Worm (Caenorhabditis elegans) whole organism, young adult: Measurements from ENCODE around the gene zig-12.

Experiments
- B0035.1 ChIP-seq: sonication (generic microtip); optimal IDR thresholded peaks from 2 replicates; lab custom pipeline; 2016; ENCODE audit warnings: missing genetic modification characterization, mild to moderate bottlenecking, missing compliant biosample characterization, missing genotype, missing genetic modification reagents
- ama-1 ChIP-seq, 3 experiments: fragments of 150-350 bp in 1 of 3; sonication (generic microtip) in 2 of 3; optimal IDR thresholded peaks; 2 replicates each; lab custom pipeline; 2014 to 2018; ENCODE audit warnings: missing biosample characterization in 2 of 3, missing genetic modification characterization in 2 of 3, missing genetic modification reagents in 2 of 3
- dpl-1 ChIP-seq: fragments of 150-350 bp; optimal IDR thresholded peaks from 2 replicates; lab custom pipeline; 2014; ENCODE audit warnings: missing biosample characterization, missing genetic modification reagents, missing genetic modification characterization
- efl-1 ChIP-seq: fragments of 150-350 bp; optimal IDR thresholded peaks from 2 replicates; lab custom pipeline; 2014; ENCODE audit warnings: missing biosample characterization, missing genetic modification reagents, missing genetic modification characterization
- lin-35 ChIP-seq, 3 experiments: fragments of 150-350 bp in 2 of 3; sonication (generic microtip) in 1 of 3; optimal IDR thresholded peaks; 2 replicates each; lab custom pipeline; 2014 to 2018; ENCODE audit warnings: missing biosample characterization in 3 of 3, missing genetic modification characterization in 3 of 3, missing genetic modification reagents in 3 of 3
- madf-10 ChIP-seq: sonication (generic microtip); optimal IDR thresholded peaks from 2 replicates; lab custom pipeline; 2016; ENCODE audit warnings: mild to moderate bottlenecking, missing genetic modification characterization, missing compliant biosample characterization
- tbp1 ChIP-seq: fragments of 200-800 bp; sonication (Bioruptor generic); optimal IDR thresholded peaks from 2 replicates; lab custom pipeline; 2018; ENCODE audit warnings: mild to moderate bottlenecking, missing genetic modification characterization, missing compliant biosample characterization

DNA sequence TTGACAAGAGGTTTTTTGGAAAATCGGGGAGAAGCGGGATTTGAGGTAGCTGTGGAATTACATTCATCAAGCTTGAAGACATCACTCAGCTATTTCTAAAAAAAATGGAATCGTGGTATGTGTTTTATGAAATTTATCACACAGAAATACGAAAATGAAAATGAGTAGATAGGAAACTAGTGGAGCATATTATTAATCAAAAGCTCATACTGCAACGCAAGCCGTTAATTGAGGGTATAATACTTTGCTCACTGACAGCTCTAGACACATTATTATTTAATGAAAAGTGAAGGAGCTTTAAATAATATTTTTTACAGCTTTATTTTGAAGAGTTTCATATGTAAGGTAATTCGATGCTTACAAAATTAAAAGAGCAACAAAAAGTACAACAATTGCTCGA is 20.8 kb upstream of the zig-12 start, which contains the start of gene M02D8.7:
- no peak for TF ChIP-seq lin-35 (GFP tag; optimal IDR thresholded peaks at IDR 0.05; lab: Kevin White, UChicago)
- TF ChIP-seq dpl-1 (GFP tag; lab: Kevin White, UChicago), result no peak
- TF ChIP-seq ama-1 (optimal IDR thresholded peaks at IDR 0.05; lab: Kevin White, UChicago), result no peak
- no peak for TF ChIP-seq ama-1 (GFP tag; optimal IDR thresholded peaks at IDR 0.05; lab: Kevin White, UChicago)
- TF ChIP-seq B0035.1 (tag; lab: Kevin White, UChicago), result no peak
- no peak for TF ChIP-seq madf-10 (tag; lab: Kevin White, UChicago)
- no peak for TF ChIP-seq tbp1 (GFP tag; lab: Kevin White, UChicago)
- TF ChIP-seq efl-1 (GFP tag; lab: Kevin White, UChicago), result no peak
